Worm (Caenorhabditis elegans) whole organism, L4 larva: ENCODE results near the gene F07C6.6.

Experiments
- jun-1 ChIP-seq: fragments of 150-350 bp; optimal IDR thresholded peaks from 2 replicates; lab custom pipeline; 2014; ENCODE audit warnings: missing biosample characterization, missing genetic modification reagents, missing genetic modification characterization
- lin-13 ChIP-seq: fragments of 150-350 bp; optimal IDR thresholded peaks from 2 replicates; lab custom pipeline; 2014; ENCODE audit warnings: missing biosample characterization, missing genetic modification reagents, missing genetic modification characterization
- zag-1 ChIP-seq: fragments of 150-350 bp; optimal IDR thresholded peaks from 2 replicates; lab custom pipeline; 2014; ENCODE audit warnings: missing biosample characterization, missing genetic modification characterization

- TF ChIP-seq jun-1 (tag; lab: Kevin White, UChicago) (no peak), lin-13 (no peak), zag-1 (no peak)
Measured at ce11 chrIV:12765067-12765466, 27.5 kb upstream of the F07C6.6 start, which contains the start of gene ZK897.10.
